Fruit fly (Drosophila melanogaster) whole organism, embryonic: ENCODE data around the gene CG2747.

Experiments
- Ada2b ChIP-seq: fragments of 200-800 bp; sonication (Bioruptor generic); IDR thresholded peaks from 2 replicates; pipeline ENCODE4 v1.3.6; 2022; ENCODE audit warnings: missing biosample characterization, missing genetic modification characterization
- CG10565 ChIP-seq: fragments of 200-800 bp; sonication (Bioruptor generic); optimal IDR thresholded peaks from 3 replicates; lab custom pipeline; 2016; ENCODE audit warnings: missing biosample characterization, mild to moderate bottlenecking, missing genetic modification characterization
- CG11504 ChIP-seq: fragments of 200-800 bp; sonication (Bioruptor generic); optimal IDR thresholded peaks from 3 replicates; lab custom pipeline; 2019; ENCODE audit warnings: missing biosample characterization, mild to moderate bottlenecking, missing genetic modification characterization, moderate library complexity
- CG12219 ChIP-seq: fragments of 200-800 bp; sonication (Bioruptor generic); optimal IDR thresholded peaks from 3 replicates; lab custom pipeline; 2018; ENCODE audit warnings: missing biosample characterization, mild to moderate bottlenecking, missing genetic modification characterization
- CG12769 ChIP-seq: fragments of 200-800 bp; sonication (Bioruptor generic); optimal IDR thresholded peaks from 2 replicates; lab custom pipeline; 2019; ENCODE audit warnings: missing biosample characterization, mild to moderate bottlenecking, missing genetic modification characterization, moderate library complexity
- CG15011 ChIP-seq: fragments of 200-800 bp; sonication (Bioruptor generic); optimal IDR thresholded peaks from 3 replicates; lab custom pipeline; 2018; ENCODE audit warnings: missing biosample characterization, mild to moderate bottlenecking, missing genetic modification characterization
- CG15696 ChIP-seq: fragments of 200-800 bp; sonication (Bioruptor generic); optimal IDR thresholded peaks from 2 replicates; lab custom pipeline; 2019; ENCODE audit warnings: missing biosample characterization, mild to moderate bottlenecking, missing genetic modification characterization, moderate library complexity
- CG17328 ChIP-seq: fragments of 200-800 bp; sonication (Bioruptor generic); IDR thresholded peaks from 2 replicates; pipeline ENCODE4 v1.3.6; 2022; ENCODE audit warnings: missing biosample characterization, missing genetic modification characterization
- CG17802 ChIP-seq: fragments of 200-800 bp; sonication (Bioruptor generic); optimal IDR thresholded peaks from 2 replicates; lab custom pipeline; 2018; ENCODE audit warnings: missing biosample characterization, mild to moderate bottlenecking, missing genetic modification characterization, moderate library complexity
- CG2120 ChIP-seq: fragments of 200-800 bp; sonication (Bioruptor generic); optimal IDR thresholded peaks from 3 replicates; lab custom pipeline; 2016; ENCODE audit warnings: missing biosample characterization, missing genetic modification characterization
- CG30020 ChIP-seq: fragments of 200-800 bp; optimal IDR thresholded peaks from 2 replicates; lab custom pipeline; 2019; ENCODE audit warnings: missing biosample characterization, mild to moderate bottlenecking, missing genetic modification characterization, moderate library complexity
- CG3065 ChIP-seq: fragments of 200-800 bp; sonication (Bioruptor generic); optimal IDR thresholded peaks from 2 replicates; lab custom pipeline; 2016; ENCODE audit warnings: missing biosample characterization, missing genetic modification characterization
- CG3281 ChIP-seq: fragments of 200-800 bp; sonication (Bioruptor generic); optimal IDR thresholded peaks from 3 replicates; lab custom pipeline; 2017; ENCODE audit warnings: missing biosample characterization, mild to moderate bottlenecking, missing genetic modification characterization
- CG4707 ChIP-seq: fragments of 200-800 bp; sonication (Bioruptor generic); optimal IDR thresholded peaks from 2 replicates; lab custom pipeline; 2018; ENCODE audit warnings: missing biosample characterization, mild to moderate bottlenecking, missing genetic modification characterization, moderate library complexity
- CG7271 ChIP-seq: fragments of 200-800 bp; sonication (Bioruptor generic); optimal IDR thresholded peaks from 2 replicates; lab custom pipeline; 2018; ENCODE audit warnings: missing biosample characterization, mild to moderate bottlenecking, missing genetic modification characterization, moderate library complexity
- CG7556 ChIP-seq: fragments of 200-800 bp; sonication (Bioruptor generic); optimal IDR thresholded peaks from 2 replicates; lab custom pipeline; 2017; ENCODE audit warnings: missing biosample characterization, mild to moderate bottlenecking, missing genetic modification characterization
- CG7987 ChIP-seq: fragments of 200-800 bp; sonication (Bioruptor generic); optimal IDR thresholded peaks from 2 replicates; lab custom pipeline; 2018; ENCODE audit warnings: missing biosample characterization, mild to moderate bottlenecking, missing genetic modification characterization, moderate library complexity
- CoRest ChIP-seq: fragments of 200-800 bp; sonication (Bioruptor generic); optimal IDR thresholded peaks from 3 replicates; lab custom pipeline; 2018; ENCODE audit warnings: missing biosample characterization, mild to moderate bottlenecking, missing genetic modification characterization, moderate library complexity
- Ets97D ChIP-seq: fragments of 200-800 bp; sonication (Bioruptor generic); optimal IDR thresholded peaks from 3 replicates; lab custom pipeline; 2016; ENCODE audit warnings: missing biosample characterization, missing genetic modification characterization
- Hand ChIP-seq: fragments of 200-800 bp; sonication (Bioruptor generic); optimal IDR thresholded peaks from 2 replicates; lab custom pipeline; 2017; ENCODE audit warnings: mild to moderate bottlenecking, missing biosample characterization, missing genetic modification reagents, missing genetic modification characterization
- Hr78 ChIP-seq, 2 experiments: fragments of 200-800 bp in 1 of 2; fragments of >200 bp in 1 of 2; sonication (Bioruptor generic) in 1 of 2; optimal IDR thresholded peaks; 2 replicates each; lab custom pipeline; 2017 to 2019; ENCODE audit warnings: missing biosample characterization in 2 of 2, missing genetic modification characterization in 2 of 2, mild to moderate bottlenecking in 1 of 2, moderate library complexity in 1 of 2
- Mrtf ChIP-seq: fragments of 200-800 bp; sonication (Bioruptor generic); IDR thresholded peaks from 3 replicates; pipeline ENCODE4 v1.3.6; 2022; ENCODE audit warnings: missing biosample characterization, missing genetic modification characterization
- NFAT ChIP-seq: fragments of 200-800 bp; sonication (Bioruptor generic); IDR thresholded peaks from 2 replicates; pipeline ENCODE4 v1.3.6; 2022; ENCODE audit warnings: missing biosample characterization, missing genetic modification characterization
- NfI ChIP-seq: fragments of 200-800 bp; sonication (Bioruptor generic); optimal IDR thresholded peaks from 3 replicates; lab custom pipeline; 2018; ENCODE audit warnings: missing biosample characterization, mild to moderate bottlenecking, missing genetic modification characterization, moderate library complexity
- Scr ChIP-seq: fragments of 200-800 bp; sonication (Bioruptor generic); IDR thresholded peaks from 2 replicates; pipeline ENCODE4 v1.3.6; 2022; ENCODE audit warnings: missing biosample characterization, missing genetic modification characterization; ENCODE audit not compliant: partially characterized antibody
- YL-1 ChIP-seq: fragments of 200-800 bp; sonication (Bioruptor generic); optimal IDR thresholded peaks from 3 replicates; lab custom pipeline; 2017; ENCODE audit warnings: missing biosample characterization, mild to moderate bottlenecking, missing genetic modification characterization
- aop ChIP-seq: fragments of 200-800 bp; sonication (Bioruptor generic); IDR thresholded peaks from 2 replicates; pipeline ENCODE4 v1.3.6; 2022; ENCODE audit warnings: missing biosample characterization, missing genetic modification characterization
- chm ChIP-seq: fragments of 200-800 bp; sonication (Bioruptor generic); IDR thresholded peaks from 2 replicates; pipeline ENCODE4 v1.3.6; 2022; ENCODE audit warnings: missing biosample characterization, missing genetic modification characterization
- croc ChIP-seq: fragments of 200-800 bp; sonication (Bioruptor generic); conservative IDR thresholded peaks from 3 replicates; pipeline ENCODE4 v1.3.6; 2022; ENCODE audit warnings: missing biosample characterization, missing genetic modification characterization
- danr ChIP-seq: fragments of 200-800 bp; sonication (Bioruptor generic); IDR thresholded peaks from 2 replicates; pipeline ENCODE4 v1.3.6; 2022; ENCODE audit warnings: missing biosample characterization, missing genetic modification characterization
- dati ChIP-seq: fragments of 200-800 bp; sonication (Bioruptor generic); IDR thresholded peaks from 2 replicates; pipeline ENCODE4 v1.3.6; 2022; ENCODE audit warnings: missing biosample characterization, missing genetic modification characterization
- disco-r ChIP-seq: fragments of 200-800 bp; sonication (Bioruptor generic); optimal IDR thresholded peaks from 2 replicates; lab custom pipeline; 2016; ENCODE audit warnings: missing biosample characterization, missing genetic modification characterization
- dm ChIP-seq: fragments of 200-800 bp; sonication (Bioruptor generic); optimal IDR thresholded peaks from 3 replicates; lab custom pipeline; 2016; ENCODE audit warnings: missing biosample characterization, missing genetic modification characterization
- dmrt99B ChIP-seq: fragments of 200-800 bp; sonication (Bioruptor generic); optimal IDR thresholded peaks from 2 replicates; lab custom pipeline; 2018; ENCODE audit warnings: missing biosample characterization, mild to moderate bottlenecking, missing genetic modification characterization, moderate library complexity
- esg ChIP-seq: fragments of 200-800 bp; sonication (Bioruptor generic); conservative IDR thresholded peaks from 2 replicates; pipeline ENCODE4 v1.3.6; 2022; ENCODE audit warnings: missing biosample characterization, missing genetic modification characterization
- grau ChIP-seq: fragments of 200-800 bp; optimal IDR thresholded peaks from 3 replicates; lab custom pipeline; 2019; ENCODE audit warnings: missing biosample characterization, mild to moderate bottlenecking, missing genetic modification characterization, moderate library complexity
- hkb ChIP-seq, 2 experiments: fragments of 200-800 bp in 1 of 2; fragments of >200 bp in 1 of 2; sonication (Bioruptor generic) in 1 of 2; IDR thresholded peaks in 1 of 2; optimal IDR thresholded peaks in 1 of 2; 2 replicates each; pipeline versions ENCODE4 v1.3.6 to Lab custom; 2017 to 2022; ENCODE audit warnings: missing biosample characterization in 1 of 2, missing genetic modification characterization in 1 of 2
- knrl ChIP-seq: fragments of 200-800 bp; sonication (Bioruptor generic); IDR thresholded peaks from 3 replicates; pipeline ENCODE4 v1.3.6; 2022; ENCODE audit warnings: missing biosample characterization, missing genetic modification characterization; ENCODE audit not compliant: partially characterized antibody
- lmd ChIP-seq: fragments of 200-800 bp; sonication (Bioruptor generic); IDR thresholded peaks from 2 replicates; pipeline ENCODE4 v1.3.6; 2022; ENCODE audit warnings: missing biosample characterization, missing genetic modification characterization
- lov ChIP-seq, 2 experiments: fragments of 200-800 bp in 1 of 2; fragments of >200 bp in 1 of 2; sonication (Bioruptor generic) in 1 of 2; IDR thresholded peaks in 1 of 2; optimal IDR thresholded peaks in 1 of 2; 2 replicates in 1 of 2; 3 replicates in 1 of 2; pipeline versions ENCODE4 v1.3.6 to Lab custom; 2017 to 2022; ENCODE audit warnings: missing biosample characterization in 1 of 2, missing genetic modification characterization in 1 of 2
- nom ChIP-seq: fragments of 200-800 bp; sonication (Bioruptor generic); optimal IDR thresholded peaks from 2 replicates; lab custom pipeline; 2017; ENCODE audit warnings: missing biosample characterization, missing genetic modification characterization, mild to moderate bottlenecking, moderate library complexity, missing genetic modification reagents
- pfk ChIP-seq: fragments of 200-800 bp; sonication (Bioruptor generic); optimal IDR thresholded peaks from 2 replicates; lab custom pipeline; 2018; ENCODE audit warnings: missing biosample characterization, mild to moderate bottlenecking, missing genetic modification characterization, moderate library complexity
- pros ChIP-seq: fragments of 200-800 bp; sonication (Bioruptor generic); optimal IDR thresholded peaks from 3 replicates; lab custom pipeline; 2019; ENCODE audit warnings: missing biosample characterization, mild to moderate bottlenecking, missing genetic modification characterization, moderate library complexity
- stc ChIP-seq: fragments of 200-800 bp; sonication (Bioruptor generic); IDR thresholded peaks from 2 replicates; pipeline ENCODE4 v1.3.6; 2022; ENCODE audit warnings: missing biosample characterization, missing genetic modification characterization
- tap ChIP-seq: fragments of 200-800 bp; optimal IDR thresholded peaks from 3 replicates; lab custom pipeline; 2019; ENCODE audit warnings: missing biosample characterization, mild to moderate bottlenecking, missing genetic modification characterization, moderate library complexity
- tx ChIP-seq: fragments of 200-800 bp; sonication (Bioruptor generic); optimal IDR thresholded peaks from 2 replicates; lab custom pipeline; 2016; ENCODE audit warnings: missing biosample characterization, missing genetic modification characterization
- wor ChIP-seq: fragments of 200-800 bp; sonication (Bioruptor generic); IDR thresholded peaks from 2 replicates; pipeline ENCODE4 v1.3.6; 2022; ENCODE audit warnings: missing biosample characterization, missing genetic modification characterization
- zen ChIP-seq: fragments of 200-800 bp; sonication (Bioruptor generic); optimal IDR thresholded peaks from 3 replicates; lab custom pipeline; 2018; ENCODE audit warnings: missing biosample characterization, mild to moderate bottlenecking, missing genetic modification characterization, moderate library complexity

Gene CG2747

DNA sequence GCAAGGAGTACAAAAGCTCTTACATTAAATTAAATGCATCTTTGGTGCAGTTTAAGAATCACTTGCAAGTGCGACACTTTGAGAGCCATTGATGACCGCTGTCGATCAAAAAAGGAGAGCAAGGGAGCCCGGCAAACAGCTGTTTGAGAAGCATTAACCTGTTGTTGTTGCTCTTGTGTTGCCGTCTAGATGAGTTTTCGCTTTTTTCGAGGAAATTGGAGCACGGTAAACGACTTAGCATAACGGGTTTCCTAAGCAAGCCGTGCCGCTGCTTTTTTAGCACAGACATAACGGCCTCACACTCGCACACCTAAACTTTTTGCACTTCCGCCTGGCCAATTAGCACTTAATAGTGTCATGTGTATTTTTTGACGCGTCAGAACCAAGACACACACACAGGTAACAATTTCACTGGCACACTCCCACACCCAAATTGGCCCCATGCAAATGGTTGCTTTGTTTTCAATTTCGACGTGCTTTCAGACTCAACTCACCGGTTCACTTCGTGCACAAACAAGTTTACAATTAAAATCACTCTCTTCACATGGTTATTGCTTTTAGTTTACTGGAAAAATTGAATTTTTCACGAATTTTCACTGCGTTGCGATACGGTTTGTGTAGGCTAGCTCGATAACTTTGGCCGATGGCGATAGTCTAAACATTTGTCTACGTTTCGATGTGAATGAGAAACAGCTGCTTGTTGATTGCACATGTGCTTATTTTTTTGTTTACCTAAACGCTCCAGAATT, at the start of gene CG2747, which contains the start of gene CG10903 (continued):
- TF ChIP-seq stc (no peak), lmd (GFP tag; lab: Robert Waterston, UW) (no peak), Hr78 (GFP tag; optimal IDR thresholded peaks at IDR 0.05; lab: Kevin White, UChicago) (no peak), CG3065 (GFP tag; lab: Kevin White, UChicago) (no peak), Ets97D (GFP tag; lab: Kevin White, UChicago) (peak; percentile 36), zen (no peak), dmrt99B (no peak), CG12219 (GFP tag; lab: Kevin White, UChicago) (no peak), Ada2b (GFP tag; lab: Robert Waterston, UW) (no peak), CG15011 (no peak), disco-r (no peak), CG7987 (peak; percentile 42), tx (GFP tag; lab: Kevin White, UChicago) (peak; percentile 61), esg (GFP tag; lab: Robert Waterston, UW) (no peak), CG3281 (GFP tag; lab: Kevin White, UChicago) (no peak), CG7271 (tag; lab: Kevin White, UChicago) (no peak), NfI (no peak), Mrtf (GFP tag; lab: Robert Waterston, UW) (no peak), CG15696 (no peak), YL-1 (GFP tag; lab: Kevin White, UChicago) (peak; percentile 79), CoRest (tag; lab: Kevin White, UChicago) (no peak), CG2120 (GFP tag; lab: Kevin White, UChicago) (no peak), nom (no peak), danr (GFP tag; lab: Robert Waterston, UW) (no peak), CG30020 (no peak), CG10565 (GFP tag; lab: Kevin White, UChicago) (no peak), croc (GFP tag; lab: Robert Waterston, UW) (no peak), pfk (GFP tag; lab: Kevin White, UChicago) (no peak), CG11504 (tag; lab: Kevin White, UChicago) (no peak), dm (GFP tag; lab: Kevin White, UChicago) (peak; percentile 89), CG17802 (tag; lab: Kevin White, UChicago) (no peak), aop (GFP tag; lab: Robert Waterston, UW) (no peak), Scr (GFP tag; lab: Robert Waterston, UW) (peak; percentile 74), pros (GFP tag; lab: Kevin White, UChicago) (no peak), dati (GFP tag; lab: Robert Waterston, UW) (no peak), CG17328 (GFP tag; lab: Robert Waterston, UW) (no peak), Hand (no peak), CG4707 (no peak), tap (no peak), chm (GFP tag; lab: Robert Waterston, UW) (no peak), CG7556 (GFP tag; lab: Kevin White, UChicago) (no peak), hkb (optimal IDR thresholded peaks at IDR 0.05; lab: Kevin White, UChicago) (no peak), hkb (GFP tag; IDR thresholded peaks at IDR 0.05; lab: Robert Waterston, UW) (no peak), CG12769 (tag; lab: Kevin White, UChicago) (peak; percentile 41), wor (GFP tag; lab: Robert Waterston, UW) (no peak), knrl (GFP tag; lab: Robert Waterston, UW) (peak; percentile 66), NFAT (GFP tag; lab: Robert Waterston, UW) (no peak), grau (peak; percentile 9), lov (optimal IDR thresholded peaks at IDR 0.05; lab: Kevin White, UChicago) (no peak), lov (GFP tag; IDR thresholded peaks at IDR 0.05; lab: Robert Waterston, UW) (no peak)
